Worm (Caenorhabditis elegans): Measurements from ENCODE around the gene Y38A10A.11.

ce11 chrV:6121659-6122058 lies 18.3 kb upstream of the Y38A10A.11 start:
- TF ChIP-seq nhr-76 (tag; optimal IDR thresholded peaks at IDR 0.05), result no peak
- no peak for TF ChIP-seq nhr-28 (tag; optimal IDR thresholded peaks at IDR 0.05)
- TF ChIP-seq ceh-39 (tag; optimal IDR thresholded peaks at IDR 0.05), result no peak
- TF ChIP-seq snpc-4 (tag; optimal IDR thresholded peaks at IDR 0.05), result no peak
- TF ChIP-seq pha-4 (tag; optimal IDR thresholded peaks at IDR 0.05), result no peak
